Worm (Caenorhabditis elegans) whole organism, early embryonic: ENCODE data around the gene fbxa-137.
"Not testable (repeated sequence)": the region's sequence is repeated elsewhere in the genome, so short reads cannot be mapped to it uniquely, and the experiment has no call there.

Source experiments
- B0310.2 ChIP-seq: sonication (generic microtip); optimal IDR thresholded peaks from 2 replicates; lab custom pipeline; 2016; ENCODE audit warnings: mild to moderate bottlenecking, missing genetic modification characterization, missing compliant biosample characterization
- F13C5.2 ChIP-seq: sonication (generic microtip); optimal IDR thresholded peaks from 2 replicates; lab custom pipeline; 2017; ENCODE audit warnings: mild to moderate bottlenecking, missing genetic modification characterization, inconsistent platforms, missing compliant biosample characterization
- aly-1 ChIP-seq: sonication (generic microtip); optimal IDR thresholded peaks from 2 replicates; lab custom pipeline; 2016; ENCODE audit warnings: missing genetic modification characterization, missing compliant biosample characterization
- ama-1 ChIP-seq: fragments of 150-350 bp; optimal IDR thresholded peaks from 2 replicates; lab custom pipeline; 2014
- ceh-13 ChIP-seq: fragments of 200-800 bp; sonication (Bioruptor generic); optimal IDR thresholded peaks from 2 replicates; lab custom pipeline; 2018; ENCODE audit warnings: mild to moderate bottlenecking, missing genetic modification characterization, missing compliant biosample characterization
- ceh-36 ChIP-seq: sonication (generic microtip); optimal IDR thresholded peaks from 2 replicates; lab custom pipeline; 2016; ENCODE audit warnings: missing genetic modification characterization, inconsistent platforms, missing compliant biosample characterization
- ets-7 ChIP-seq: sonication (generic microtip); optimal IDR thresholded peaks from 2 replicates; lab custom pipeline; 2016; ENCODE audit warnings: missing genotype, missing genetic modification characterization, missing compliant biosample characterization
- flt-1 ChIP-seq: fragments of 200-800 bp; sonication (Bioruptor generic); IDR thresholded peaks from 2 replicates; pipeline ENCODE4 v1.3.6; 2022; ENCODE audit warnings: missing genetic modification characterization, missing compliant biosample characterization
- hmbx-1 ChIP-seq: sonication (generic microtip); optimal IDR thresholded peaks from 2 replicates; lab custom pipeline; 2016; ENCODE audit warnings: mild to moderate bottlenecking, missing genetic modification characterization, missing compliant biosample characterization
- hmg-4 ChIP-seq: fragments of 200-800 bp; sonication (Bioruptor generic); optimal IDR thresholded peaks from 2 replicates; lab custom pipeline; 2018; ENCODE audit warnings: mild to moderate bottlenecking, missing genetic modification characterization, missing compliant biosample characterization
- hnd-1 ChIP-seq: sonication (generic microtip); optimal IDR thresholded peaks from 2 replicates; lab custom pipeline; 2016; ENCODE audit warnings: missing genetic modification characterization, missing compliant biosample characterization
- pes-1 ChIP-seq: fragments of 200-800 bp; sonication (Bioruptor generic); IDR thresholded peaks from 2 replicates; pipeline ENCODE4 v1.3.6; 2022; ENCODE audit warnings: missing genetic modification reagents, missing genetic modification characterization, missing compliant biosample characterization
- scrt-1 ChIP-seq: fragments of 200-800 bp; sonication (Bioruptor generic); IDR thresholded peaks from 2 replicates; pipeline ENCODE4 v1.3.6; 2022; ENCODE audit warnings: missing genetic modification characterization, missing compliant biosample characterization
- sea-1 ChIP-seq: fragments of 200-800 bp; sonication (Bioruptor generic); conservative IDR thresholded peaks from 2 replicates; pipeline ENCODE4 v1.3.6; 2022; ENCODE audit warnings: missing genetic modification characterization, missing compliant biosample characterization
- tbx-11 ChIP-seq: fragments of 200-800 bp; sonication (Bioruptor generic); IDR thresholded peaks from 2 replicates; pipeline ENCODE4 v1.3.6; 2022; ENCODE audit warnings: missing genetic modification characterization, missing compliant biosample characterization
- tbx-37 ChIP-seq: fragments of 200-800 bp; sonication (Bioruptor generic); conservative IDR thresholded peaks from 2 replicates; pipeline ENCODE4 v1.3.6; 2022; ENCODE audit warnings: missing genetic modification reagents, missing genetic modification characterization, missing compliant biosample characterization
- tra-4 ChIP-seq: sonication (generic microtip); optimal IDR thresholded peaks from 2 replicates; lab custom pipeline; 2017; ENCODE audit warnings: missing genetic modification characterization, missing compliant biosample characterization

The fbxa-137 gene

ce11 chrV:2292240-2292639, 13.6 kb downstream of the fbxa-137 start, which contains the start of gene nhr-115:
nhr-115 (plus strand) TSS chrV:2292540.
- TF ChIP-seq ets-7 (no peak), hnd-1 (tag; lab: Kevin White, UChicago) (no peak), flt-1 (GFP tag; lab: Robert Waterston, UW) (no peak), pes-1 (GFP tag; lab: Robert Waterston, UW) (no peak), scrt-1 (GFP tag; lab: Robert Waterston, UW) (no peak), F13C5.2 (tag; lab: Kevin White, UChicago) (no peak), sea-1 (GFP tag; lab: Robert Waterston, UW) (no peak)

- TF ChIP-seq flt-1 (GFP tag; lab: Robert Waterston, UW) (no peak), ceh-13 (GFP tag; lab: Kevin White, UChicago) (no peak), F13C5.2 (tag; lab: Kevin White, UChicago) (no peak), tbx-37 (no peak), ama-1 (lab: Kevin White, UChicago) (no peak), sea-1 (GFP tag; lab: Robert Waterston, UW) (no peak), ceh-36 (tag; lab: Kevin White, UChicago) (no peak), pes-1 (GFP tag; lab: Robert Waterston, UW) (no peak), B0310.2 (no peak), hnd-1 (tag; lab: Kevin White, UChicago) (no peak)
Measured at ce11 chrV:2294577-2294976, 16.0 kb downstream of the fbxa-137 start, which contains the start of gene nhr-226. nhr-226 (plus strand) TSS chrV:2294877.

- TF ChIP-seq ama-1 (lab: Kevin White, UChicago) (no peak), pes-1 (GFP tag; lab: Robert Waterston, UW) (no peak)
Measured at ce11 chrV:2300905-2301304, 22.3 kb downstream of the fbxa-137 start, which contains the start of gene Y19D10B.8. Y19D10B.8 (minus strand) TSS chrV:2301005.

ce11 chrV:2303775-2304174, 25.2 kb downstream of the fbxa-137 start, which contains the start of gene irld-15:
irld-15 (minus strand) TSS chrV:2303875.
- TF ChIP-seq flt-1 (GFP tag; lab: Robert Waterston, UW) (no peak), aly-1 (tag; lab: Kevin White, UChicago) (no peak), hmbx-1 (tag; lab: Kevin White, UChicago) (no peak), ets-7 (no peak), hnd-1 (tag; lab: Kevin White, UChicago) (no peak), B0310.2 (no peak), ceh-13 (GFP tag; lab: Kevin White, UChicago) (no peak), ceh-36 (tag; lab: Kevin White, UChicago) (no peak), tbx-37 (no peak), hmg-4 (no peak), ama-1 (lab: Kevin White, UChicago) (no peak), pes-1 (GFP tag; lab: Robert Waterston, UW) (no peak), sea-1 (GFP tag; lab: Robert Waterston, UW) (no peak), tbx-11 (GFP tag; lab: Robert Waterston, UW) (no peak), scrt-1 (GFP tag; lab: Robert Waterston, UW) (no peak), tra-4 (tag; lab: Kevin White, UChicago) (no peak), F13C5.2 (tag; lab: Kevin White, UChicago) (no peak)

ce11 chrV:2306383-2306782, 27.8 kb downstream of the fbxa-137 start:
- TF ChIP-seq hmbx-1 (tag; lab: Kevin White, UChicago) (no peak), pes-1 (GFP tag; lab: Robert Waterston, UW) (no peak)

ce11 chrV:2308246-2308645, 29.6 kb downstream of the fbxa-137 start:
- TF ChIP-seq pes-1 (GFP tag; lab: Robert Waterston, UW) (no peak), ama-1 (lab: Kevin White, UChicago) (no peak)

ce11 chrV:2321001-2321400, 42.4 kb downstream of the fbxa-137 start, which contains the start of gene Y19D10B.6:
Y19D10B.6 (minus strand) TSS chrV:2321101.
- not testable (repeated sequence) for TF ChIP-seq tbx-37; scrt-1 (GFP tag; lab: Robert Waterston, UW); ama-1 (lab: Kevin White, UChicago)

ce11 chrV:2322466-2322865, 43.9 kb downstream of the fbxa-137 start, which contains the start of gene pud-1.2:
pud-1.2 (minus strand) TSS chrV:2322566.
- not testable (repeated sequence) for TF ChIP-seq scrt-1 (GFP tag; lab: Robert Waterston, UW); hmbx-1 (tag; lab: Kevin White, UChicago); ceh-13 (GFP tag; lab: Kevin White, UChicago)

- no peak for TF ChIP-seq B0310.2
- no peak for TF ChIP-seq ama-1 (lab: Kevin White, UChicago)
- TF ChIP-seq tbx-11 (GFP tag; lab: Robert Waterston, UW) = no peak
- no peak for TF ChIP-seq aly-1 (tag; lab: Kevin White, UChicago)
- TF ChIP-seq pes-1 (GFP tag; lab: Robert Waterston, UW) = no peak
- no peak for TF ChIP-seq flt-1 (GFP tag; lab: Robert Waterston, UW)
- no peak for TF ChIP-seq hmg-4
Measured at ce11 chrV:2324260-2324659, 45.6 kb downstream of the fbxa-137 start.
